Worm (Caenorhabditis elegans) whole organism, L4 larva: ENCODE data around the gene C02C6.14.

Experiments used
- Y48G9A.11 ChIP-seq: fragments of 200-800 bp; sonication (Bioruptor generic); IDR thresholded peaks from 2 replicates; pipeline ENCODE4 v1.3.6; 2022; ENCODE audit warnings: missing genetic modification reagents, missing genetic modification characterization, missing compliant biosample characterization
- ZK337.2 ChIP-seq: fragments of 200-800 bp; sonication (Bioruptor generic); IDR thresholded peaks from 2 replicates; pipeline ENCODE4 v1.3.6; 2022; ENCODE audit warnings: missing genetic modification reagents, missing genetic modification characterization, missing compliant biosample characterization
- ceh-28 ChIP-seq: fragments of 150-350 bp; optimal IDR thresholded peaks from 2 replicates; lab custom pipeline; 2014; ENCODE audit warnings: missing biosample characterization, missing genetic modification reagents, missing genetic modification characterization
- ceh-44 ChIP-seq: fragments of 200-800 bp; sonication (Bioruptor generic); IDR thresholded peaks from 2 replicates; pipeline ENCODE4 v1.3.6; 2022; ENCODE audit warnings: missing genetic modification reagents, missing genetic modification characterization, missing compliant biosample characterization
- lin-15B ChIP-seq: fragments of 150-350 bp; sonication (generic microtip); optimal IDR thresholded peaks from 3 replicates; lab custom pipeline; 2014; ENCODE audit warnings: missing biosample characterization, missing genetic modification characterization
- nhr-237 ChIP-seq: sonication (generic microtip); optimal IDR thresholded peaks from 2 replicates; lab custom pipeline; 2017; ENCODE audit warnings: missing biosample characterization, missing genetic modification characterization
- nhr-76 ChIP-seq: fragments of 150-350 bp; optimal IDR thresholded peaks from 2 replicates; lab custom pipeline; 2014; ENCODE audit warnings: missing biosample characterization, missing genetic modification characterization
- nhr-77 ChIP-seq: fragments of 150-350 bp; optimal IDR thresholded peaks from 2 replicates; lab custom pipeline; 2014; ENCODE audit warnings: missing biosample characterization, missing genetic modification characterization
- unc-130 ChIP-seq: sonication (generic microtip); optimal IDR thresholded peaks from 2 replicates; lab custom pipeline; 2016; ENCODE audit warnings: missing genetic modification reagents, missing genetic modification characterization, missing compliant biosample characterization
- unc-62 ChIP-seq, 3 experiments: fragments of 150-350 bp in 1 of 3; sonication (generic microtip); optimal IDR thresholded peaks in 2 of 3; peaks in 1 of 3; 1 replicate in 1 of 3; 2 replicates in 2 of 3; lab custom pipeline; 2014 to 2017; ENCODE audit warnings: missing biosample characterization in 3 of 3, missing genetic modification characterization in 3 of 3, missing genetic modification reagents in 3 of 3, missing genotype in 1 of 3
- vab-7 ChIP-seq: fragments of 200-800 bp; sonication (Bioruptor generic); IDR thresholded peaks from 2 replicates; pipeline ENCODE4 v1.3.6; 2022; ENCODE audit warnings: missing genetic modification reagents, missing genetic modification characterization, missing compliant biosample characterization
- zfp-3 ChIP-seq: fragments of 200-800 bp; sonication (Bioruptor generic); conservative IDR thresholded peaks from 2 replicates; pipeline ENCODE4 v1.3.6; 2022; ENCODE audit warnings: missing genetic modification reagents, missing genetic modification characterization, missing compliant biosample characterization

ce11 chrX:15502455-15503174 lies 34.9 kb upstream of the C02C6.14 start, which contains the start of gene H13N06.7:
- no peak for TF ChIP-seq nhr-237 (tag; lab: Kevin White, UChicago)
- TF ChIP-seq ceh-44 = no peak
- TF ChIP-seq Y48G9A.11 (GFP tag; lab: Robert Waterston, UW) = no peak
- TF ChIP-seq unc-62 (GFP tag; optimal IDR thresholded peaks at IDR 0.05 in 1 of 2; lab: Kevin White, UChicago) = no peak
- no peak for TF ChIP-seq unc-62 (tag; optimal IDR thresholded peaks at IDR 0.05; lab: Kevin White, UChicago)
- TF ChIP-seq nhr-77 (tag; lab: Kevin White, UChicago) = no peak
- TF ChIP-seq ZK337.2 = no peak
- TF ChIP-seq lin-15B (tag; lab: Kevin White, UChicago) = no peak
- TF ChIP-seq zfp-3 (GFP tag; lab: Robert Waterston, UW) = no peak
- TF ChIP-seq vab-7 (GFP tag; lab: Robert Waterston, UW) = no peak
- TF ChIP-seq ceh-28 = no peak
- no peak for TF ChIP-seq unc-130 (GFP tag; lab: Kevin White, UChicago)
- TF ChIP-seq nhr-76 (tag; lab: Kevin White, UChicago) = no peak
